Worm (Caenorhabditis elegans) whole organism, L1 larva: ENCODE measurements around the gene Y53F4B.23.
"Not testable (repeated sequence)": the region's sequence is repeated elsewhere in the genome, so short reads cannot be mapped to it uniquely, and the experiment has no call there.

Source experiments
- C04F5.9 ChIP-seq: sonication (generic microtip); optimal IDR thresholded peaks from 2 replicates; lab custom pipeline; 2016; ENCODE audit warnings: missing genetic modification characterization, missing compliant biosample characterization
- F16B12.6 ChIP-seq: fragments of 150-350 bp; optimal IDR thresholded peaks from 2 replicates; lab custom pipeline; 2014; ENCODE audit warnings: missing biosample characterization, missing genetic modification characterization
- Y116A8C.19 ChIP-seq: sonication (generic microtip); optimal IDR thresholded peaks from 2 replicates; lab custom pipeline; 2016; ENCODE audit warnings: missing compliant biosample characterization, missing genetic modification characterization, borderline replicate concordance
- ama-1 ChIP-seq: fragments of 150-350 bp; optimal IDR thresholded peaks from 2 replicates; lab custom pipeline; 2014
- ceh-63 ChIP-seq: fragments of 200-800 bp; sonication (Bioruptor generic); optimal IDR thresholded peaks from 2 replicates; lab custom pipeline; 2018; ENCODE audit warnings: mild to moderate bottlenecking, missing genetic modification characterization, missing compliant biosample characterization
- ceh-82 ChIP-seq, 3 experiments: fragments of 150-350 bp in 1 of 3; sonication (generic microtip) in 2 of 3; optimal IDR thresholded peaks; 2 replicates each; lab custom pipeline; 2014 to 2017; ENCODE audit warnings: missing biosample characterization in 3 of 3, missing genetic modification characterization in 3 of 3
- ceh-88 ChIP-seq: fragments of 200-800 bp; sonication (Bioruptor generic); IDR thresholded peaks from 2 replicates; pipeline ENCODE4 v1.3.6; 2022; ENCODE audit warnings: missing genetic modification characterization, missing compliant biosample characterization
- ceh-90 ChIP-seq: sonication (generic microtip); optimal IDR thresholded peaks from 2 replicates; lab custom pipeline; 2016; ENCODE audit warnings: missing genetic modification characterization, missing compliant biosample characterization
- efl-1 ChIP-seq, 4 experiments: fragments of 150-350 bp; optimal IDR thresholded peaks in 3 of 4; peaks in 1 of 4; 1 replicate in 1 of 4; 2 replicates in 3 of 4; lab custom pipeline; 2014; ENCODE audit warnings: missing biosample characterization in 2 of 4, missing genetic modification characterization in 2 of 4, missing genetic modification reagents in 2 of 4
- egl-13 ChIP-seq: sonication (generic microtip); optimal IDR thresholded peaks from 2 replicates; lab custom pipeline; 2016; ENCODE audit warnings: missing genotype, missing genetic modification reagents, missing genetic modification characterization, missing compliant biosample characterization
- elt-2 ChIP-seq: sonication (generic microtip); optimal IDR thresholded peaks from 2 replicates; lab custom pipeline; 2016; ENCODE audit warnings: missing genetic modification characterization, mild to moderate bottlenecking, inconsistent platforms, missing compliant biosample characterization, missing genetic modification reagents
- fkh-10 ChIP-seq: sonication (generic microtip); optimal IDR thresholded peaks from 2 replicates; lab custom pipeline; 2017; ENCODE audit warnings: missing biosample characterization, missing genetic modification reagents, missing genetic modification characterization
- fkh-4 ChIP-seq: sonication (generic microtip); optimal IDR thresholded peaks from 2 replicates; lab custom pipeline; 2016; ENCODE audit warnings: missing compliant biosample characterization, missing genetic modification characterization, borderline replicate concordance
- fkh-8 ChIP-seq: sonication (generic microtip); optimal IDR thresholded peaks from 2 replicates; lab custom pipeline; 2016; ENCODE audit warnings: mild to moderate bottlenecking, missing genetic modification characterization, missing compliant biosample characterization
- fos-1 ChIP-seq: fragments of 150-350 bp; optimal IDR thresholded peaks from 2 replicates; lab custom pipeline; 2014; ENCODE audit warnings: missing biosample characterization, missing genetic modification characterization
- grh-1 ChIP-seq: fragments of 200-800 bp; sonication (Bioruptor generic); IDR thresholded peaks from 2 replicates; pipeline ENCODE4 v1.3.6; 2022; ENCODE audit warnings: missing genetic modification reagents, missing genetic modification characterization, missing compliant biosample characterization
- jun-1 ChIP-seq: fragments of 150-350 bp; optimal IDR thresholded peaks from 2 replicates; lab custom pipeline; 2014; ENCODE audit warnings: missing biosample characterization, missing genetic modification reagents, missing genetic modification characterization
- lin-14 ChIP-seq: fragments of 200-800 bp; sonication (Bioruptor generic); optimal IDR thresholded peaks from 2 replicates; lab custom pipeline; 2018; ENCODE audit warnings: mild to moderate bottlenecking, missing genetic modification characterization, moderate library complexity, missing compliant biosample characterization
- lin-15B ChIP-seq: fragments of 150-350 bp; sonication (generic microtip); optimal IDR thresholded peaks from 3 replicates; lab custom pipeline; 2014; ENCODE audit warnings: missing biosample characterization, missing genetic modification characterization
- lin-35 ChIP-seq, 2 experiments: fragments of 150-350 bp; optimal IDR thresholded peaks; 2 replicates each; lab custom pipeline; 2014; ENCODE audit warnings: missing biosample characterization in 2 of 2, missing genetic modification characterization in 2 of 2, missing genetic modification reagents in 2 of 2
- lir-3 ChIP-seq: sonication (generic microtip); optimal IDR thresholded peaks from 2 replicates; lab custom pipeline; 2016; ENCODE audit warnings: mild to moderate bottlenecking, missing genetic modification characterization, moderate library complexity, missing compliant biosample characterization; ENCODE audit not compliant: poor library complexity
- mdl-1 ChIP-seq, 2 experiments: fragments of 150-350 bp; optimal IDR thresholded peaks; 2 replicates each; lab custom pipeline; 2014 to 2017; ENCODE audit warnings: missing biosample characterization in 2 of 2, missing genetic modification characterization in 2 of 2, inconsistent platforms in 1 of 2
- mef-2 ChIP-seq: fragments of 150-350 bp; optimal IDR thresholded peaks from 2 replicates; lab custom pipeline; 2014; ENCODE audit warnings: missing biosample characterization, missing genetic modification characterization
- mep-1 ChIP-seq: fragments of 150-350 bp; optimal IDR thresholded peaks from 2 replicates; lab custom pipeline; 2014; ENCODE audit warnings: missing biosample characterization, missing genetic modification characterization
- nhr-12 ChIP-seq: sonication (generic microtip); optimal IDR thresholded peaks from 2 replicates; lab custom pipeline; 2017; ENCODE audit warnings: missing biosample characterization, missing genetic modification characterization
- nhr-19 ChIP-seq: fragments of 200-800 bp; sonication (Bioruptor generic); conservative IDR thresholded peaks from 2 replicates; pipeline ENCODE4 v1.3.6; 2022; ENCODE audit warnings: missing genetic modification characterization, missing compliant biosample characterization
- nhr-20 ChIP-seq: sonication (generic microtip); optimal IDR thresholded peaks from 2 replicates; lab custom pipeline; 2016; ENCODE audit warnings: mild to moderate bottlenecking, missing genetic modification characterization, missing compliant biosample characterization
- nhr-28 ChIP-seq: fragments of 150-350 bp; optimal IDR thresholded peaks from 2 replicates; lab custom pipeline; 2014; ENCODE audit warnings: missing biosample characterization, missing genetic modification characterization
- nhr-77 ChIP-seq: fragments of 150-350 bp; optimal IDR thresholded peaks from 2 replicates; lab custom pipeline; 2014; ENCODE audit warnings: missing biosample characterization, missing genetic modification characterization
- nhr-84 ChIP-seq: sonication (generic microtip); optimal IDR thresholded peaks from 2 replicates; lab custom pipeline; 2017; ENCODE audit warnings: missing biosample characterization, missing genetic modification characterization
- nhr-85 ChIP-seq: sonication (generic microtip); peaks from one replicate; lab custom pipeline; 2016; ENCODE audit warnings: missing genetic modification characterization, inconsistent platforms, missing compliant biosample characterization
- pax-3 ChIP-seq: fragments of 200-800 bp; sonication (Bioruptor generic); optimal IDR thresholded peaks from 2 replicates; lab custom pipeline; 2018; ENCODE audit warnings: mild to moderate bottlenecking, missing genetic modification characterization, moderate library complexity, missing compliant biosample characterization
- pqm-1 ChIP-seq: sonication (generic microtip); optimal IDR thresholded peaks from 3 replicates; lab custom pipeline; 2017; ENCODE audit warnings: missing biosample characterization, missing genetic modification characterization
- rnt-1 ChIP-seq: sonication (generic microtip); optimal IDR thresholded peaks from 2 replicates; lab custom pipeline; 2016; ENCODE audit warnings: mild to moderate bottlenecking, missing genetic modification characterization, moderate library complexity, missing compliant biosample characterization
- skn-1 ChIP-seq: fragments of 150-350 bp; optimal IDR thresholded peaks from 2 replicates; lab custom pipeline; 2014; ENCODE audit warnings: missing biosample characterization, missing genetic modification characterization
- sox-4 ChIP-seq: sonication (generic microtip); optimal IDR thresholded peaks from 2 replicates; lab custom pipeline; 2016; ENCODE audit warnings: missing genetic modification characterization, missing compliant biosample characterization
- tlp-1 ChIP-seq: fragments of 150-350 bp; optimal IDR thresholded peaks from 2 replicates; lab custom pipeline; 2014; ENCODE audit warnings: missing biosample characterization, missing genetic modification characterization
- unc-62 ChIP-seq: fragments of 150-350 bp; optimal IDR thresholded peaks from 2 replicates; lab custom pipeline; 2014; ENCODE audit warnings: missing biosample characterization, missing genetic modification reagents, missing genetic modification characterization
- unc-86 ChIP-seq: sonication (generic microtip); optimal IDR thresholded peaks from 2 replicates; lab custom pipeline; 2016; ENCODE audit warnings: missing genetic modification characterization, missing compliant biosample characterization
- unc-98 ChIP-seq: fragments of 200-800 bp; sonication (Bioruptor generic); IDR thresholded peaks from 2 replicates; pipeline ENCODE4 v1.3.6; 2022; ENCODE audit warnings: missing genetic modification characterization, missing compliant biosample characterization
- vab-15 ChIP-seq: sonication (generic microtip); optimal IDR thresholded peaks from 2 replicates; lab custom pipeline; 2017; ENCODE audit warnings: missing genotype, mild to moderate bottlenecking, missing genetic modification characterization, missing compliant biosample characterization

Gene Y53F4B.23

ce11 chrII:15165681-15166235, 41.5 kb downstream of the Y53F4B.23 start, which contains the start of gene gst-27 (continued):
- TF ChIP-seq lin-14 (GFP tag; lab: Kevin White, UChicago), result peak; percentile 87
- peak; percentile 42 for TF ChIP-seq ceh-90 (tag; lab: Kevin White, UChicago)
- TF ChIP-seq fkh-8 (tag; lab: Kevin White, UChicago), result peak; percentile 70
- no peak for TF ChIP-seq tlp-1 (tag; lab: Kevin White, UChicago)
- TF ChIP-seq efl-1 (optimal IDR thresholded peaks at IDR 0.05; lab: Kevin White, UChicago), result peak; percentile 72 to 80
- TF ChIP-seq efl-1 (GFP tag; optimal IDR thresholded peaks at IDR 0.05 in 1 of 2; lab: Kevin White, UChicago), result peak; percentile 71 to 95
- TF ChIP-seq grh-1 (GFP tag; lab: Robert Waterston, UW), result peak; percentile 52; the same call in 1 of the 2 replicates
- peak; percentile 83 for TF ChIP-seq fos-1 (tag; lab: Kevin White, UChicago)
- TF ChIP-seq unc-62 (GFP tag; lab: Kevin White, UChicago), result no peak
- TF ChIP-seq ama-1, result peak; percentile 14
- TF ChIP-seq fkh-10 (GFP tag; lab: Kevin White, UChicago), result peak; percentile 4
- no peak for TF ChIP-seq unc-98 (GFP tag; lab: Robert Waterston, UW)
- peak; percentile 64 for TF ChIP-seq pax-3 (tag; lab: Kevin White, UChicago)
- peak in 2 of 3 experiments; percentile 76 to 92 for TF ChIP-seq ceh-82 (tag; optimal IDR thresholded peaks at IDR 0.05; lab: Kevin White, UChicago)

DNA sequence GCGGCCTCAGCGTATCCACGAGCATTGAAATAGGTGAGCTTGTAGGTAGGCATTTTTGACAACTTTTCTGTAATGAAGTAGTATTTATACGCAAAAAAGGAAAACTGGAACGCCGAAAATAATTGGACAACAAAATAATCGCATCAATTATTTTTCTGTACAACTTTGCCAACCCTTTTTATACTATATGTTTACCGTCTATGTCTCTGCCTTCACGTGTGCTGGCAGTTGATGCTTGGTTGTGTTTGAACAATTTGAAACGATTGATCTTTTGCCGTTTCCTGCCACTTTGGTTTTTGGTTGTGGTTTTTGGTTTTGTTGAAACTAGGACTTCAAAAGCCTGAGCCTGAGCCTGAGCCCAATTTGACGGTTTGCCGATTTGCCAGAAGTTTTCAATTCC, 43.0 kb downstream of the Y53F4B.23 start, which contains the start of gene gst-28:
Gene gst-28 (minus strand): TSS at position 238 of the 400 bp plus-strand sequence.
- TF ChIP-seq pqm-1 (tag; lab: Kevin White, UChicago) (no peak), lin-14 (GFP tag; lab: Kevin White, UChicago) (no peak), nhr-20 (tag; lab: Kevin White, UChicago) (no peak), jun-1 (tag; lab: Kevin White, UChicago) (no peak), egl-13 (tag; lab: Kevin White, UChicago) (no peak), ceh-88 (GFP tag; lab: Robert Waterston, UW) (no peak), lin-35 (GFP tag; optimal IDR thresholded peaks at IDR 0.05; lab: Kevin White, UChicago) (peak in 1 of 2 experiments; percentile 7), nhr-85 (tag; lab: Kevin White, UChicago) (no peak), lin-15B (tag; lab: Kevin White, UChicago) (no peak), mdl-1 (tag; optimal IDR thresholded peaks at IDR 0.05; lab: Kevin White, UChicago) (peak in 1 of 2 experiments; percentile 40), lir-3 (tag; lab: Kevin White, UChicago) (no peak)

DNA sequence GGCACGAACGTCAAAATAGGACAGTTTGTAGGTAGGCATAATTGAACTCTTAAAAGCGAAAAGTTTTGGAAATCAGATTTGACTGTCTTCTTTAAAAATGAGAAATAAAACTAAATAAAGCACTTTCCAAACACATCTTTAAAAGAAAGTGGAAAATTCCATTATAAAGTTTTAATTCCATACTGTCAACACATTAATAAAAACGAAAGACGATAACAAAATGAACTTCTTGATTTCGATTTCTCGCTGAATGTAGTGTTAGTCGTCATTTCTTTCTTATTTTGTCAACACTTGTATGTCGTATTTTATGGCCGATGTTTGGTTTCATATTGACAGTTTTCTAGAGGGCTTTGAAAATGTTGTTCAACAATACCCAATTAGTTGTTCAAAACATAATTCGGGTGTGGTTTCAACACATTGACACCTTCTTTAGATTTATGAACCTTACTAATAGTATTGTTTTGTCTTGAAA, 45.5 kb downstream of the Y53F4B.23 start, which contains the start of gene gst-29:
Gene gst-29 (minus strand): TSS at position 51 of the 472 bp plus-strand sequence.
- TF ChIP-seq nhr-28 (tag; lab: Kevin White, UChicago) (no peak), nhr-85 (tag; lab: Kevin White, UChicago) (peak; percentile 34)

DNA sequence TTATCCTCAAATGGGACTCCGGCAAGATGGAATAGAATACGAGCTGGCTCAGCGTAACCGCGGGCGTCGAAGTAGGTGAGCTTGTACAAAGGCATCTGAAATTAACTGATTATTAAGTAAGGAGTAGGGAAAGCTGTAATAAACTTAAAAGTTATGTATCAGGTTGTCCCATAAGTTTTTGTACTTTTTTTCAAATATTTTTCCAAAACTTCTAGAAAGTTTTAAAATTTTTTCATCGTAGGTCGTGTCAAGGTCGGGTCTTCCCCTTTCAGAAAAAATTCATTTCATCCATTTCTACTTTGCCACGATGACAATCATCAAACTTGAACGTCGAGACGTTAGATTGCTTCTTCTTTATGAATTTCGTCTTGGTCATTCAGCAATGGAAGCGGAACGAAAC, 47.5 kb downstream of the Y53F4B.23 start, which contains the start of gene gst-39:
Gene gst-39 (minus strand): TSS at position 101 of the 400 bp plus-strand sequence.
- not testable (repeated sequence) for TF ChIP-seq C04F5.9 (tag; lab: Kevin White, UChicago); F16B12.6; pqm-1 (tag; lab: Kevin White, UChicago)
- TF ChIP-seq, all 84 proteins: peak for 0; not testable (repeated sequence) for 84

DNA sequence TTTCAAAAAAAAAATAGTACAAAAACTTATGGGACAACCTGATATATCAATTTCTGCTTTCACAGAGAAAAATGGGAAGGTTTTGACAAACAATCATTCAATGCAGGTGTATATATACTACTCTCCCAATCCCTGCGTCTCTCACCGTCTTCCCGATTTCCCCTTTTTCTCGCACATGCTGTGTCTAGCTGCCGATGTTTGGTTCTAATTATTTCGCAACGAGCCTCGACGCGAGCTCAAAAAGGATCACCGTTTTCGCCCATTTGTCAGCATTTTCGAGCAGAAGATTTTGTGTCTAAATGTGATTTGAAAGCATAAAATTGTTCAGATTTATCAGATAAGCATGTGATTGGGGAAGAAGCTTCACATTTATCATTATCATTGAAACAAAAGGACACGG, 48.9 kb downstream of the Y53F4B.23 start:
- TF ChIP-seq ceh-82 (tag; optimal IDR thresholded peaks at IDR 0.05; lab: Kevin White, UChicago) (peak; percentile 3 to 38 (median 17)), unc-98 (GFP tag; lab: Robert Waterston, UW) (no peak), rnt-1 (peak; percentile 8), elt-2 (no peak), nhr-12 (tag; lab: Kevin White, UChicago) (no peak), vab-15 (tag; lab: Kevin White, UChicago) (no peak), unc-86 (tag; lab: Kevin White, UChicago) (no peak), skn-1 (tag; lab: Kevin White, UChicago) (peak; percentile 98), mep-1 (tag; lab: Kevin White, UChicago) (no peak), mef-2 (no peak), nhr-19 (GFP tag; lab: Robert Waterston, UW) (no peak), sox-4 (tag; lab: Kevin White, UChicago) (no peak), fkh-4 (tag; lab: Kevin White, UChicago) (no peak), nhr-77 (tag; lab: Kevin White, UChicago) (peak; percentile 27), lir-3 (tag; lab: Kevin White, UChicago) (no peak), nhr-84 (tag; lab: Kevin White, UChicago) (no peak), ceh-63 (GFP tag; lab: Kevin White, UChicago) (no peak), pqm-1 (tag; lab: Kevin White, UChicago) (no peak), nhr-28 (tag; lab: Kevin White, UChicago) (no peak), C04F5.9 (tag; lab: Kevin White, UChicago) (no peak), lin-14 (GFP tag; lab: Kevin White, UChicago) (peak; percentile 57), Y116A8C.19 (no peak), ama-1 (no peak)
